Worm (Caenorhabditis elegans): ENCODE data around the gene R10F2.6.

ce11 chrIII:2901117-2901516 lies 42.8 kb downstream of the R10F2.6 start, which contains the start of gene idpa-1:
- no peak for TF ChIP-seq unc-62 (GFP tag; optimal IDR thresholded peaks at IDR 0.05)
- no peak for TF ChIP-seq lir-3 (tag; optimal IDR thresholded peaks at IDR 0.05; ENCODE audit: poor library complexity)
- no peak for TF ChIP-seq alr-1 (tag; optimal IDR thresholded peaks at IDR 0.05; ENCODE audit: borderline replicate concordance)
- TF ChIP-seq nhr-237 (tag; optimal IDR thresholded peaks at IDR 0.05) = no peak
- TF ChIP-seq elt-2 (tag; optimal IDR thresholded peaks at IDR 0.05) = no peak
- TF ChIP-seq nhr-76 (tag; optimal IDR thresholded peaks at IDR 0.05) = no peak
